Fruit fly (Drosophila melanogaster): ENCODE results near the gene sfl.

Gene sfl

dm6 chr3L:6551816-6552371 lies 56.4 kb downstream of the sfl start (continued):
- TF ChIP-seq insv (GFP tag; optimal IDR thresholded peaks at IDR 0.05) (no peak), sima (GFP tag; optimal IDR thresholded peaks at IDR 0.05) (no peak), CG2202 (tag; optimal IDR thresholded peaks at IDR 0.05) (peak; percentile 14), CG31388 (GFP tag; optimal IDR thresholded peaks at IDR 0.05) (no peak), twi (tag; optimal IDR thresholded peaks at IDR 0.05) (peak; percentile 24), CG9727 (GFP tag; optimal IDR thresholded peaks at IDR 0.05) (peak; percentile 51), CG17802 (tag; optimal IDR thresholded peaks at IDR 0.05) (no peak), pfk (GFP tag; optimal IDR thresholded peaks at IDR 0.05) (no peak), CG11398 (GFP tag; optimal IDR thresholded peaks at IDR 0.05) (no peak), chif (GFP tag; optimal IDR thresholded peaks at IDR 0.05) (no peak), chm (GFP tag; IDR thresholded peaks at IDR 0.05) (no peak), gem (tag; optimal IDR thresholded peaks at IDR 0.05) (peak; percentile 83), psq (GFP tag; optimal IDR thresholded peaks at IDR 0.05) (no peak), tin (GFP tag; optimal IDR thresholded peaks at IDR 0.05) (peak; percentile 18), Pdp1 (GFP tag; optimal IDR thresholded peaks at IDR 0.05) (no peak), pum (GFP tag; optimal IDR thresholded peaks at IDR 0.05) (no peak), hbn (GFP tag; IDR thresholded peaks at IDR 0.05; ENCODE audit: partially characterized antibody) (no peak), CG7987 (GFP tag; optimal IDR thresholded peaks at IDR 0.05) (no peak), CoRest (tag; optimal IDR thresholded peaks at IDR 0.05) (peak; percentile 75), Six4 (GFP tag; optimal IDR thresholded peaks at IDR 0.05) (peak; percentile 5), CG17612 (GFP tag; IDR thresholded peaks at IDR 0.05) (no peak), eve (GFP tag; optimal IDR thresholded peaks at IDR 0.05) (no peak), Side (GFP tag; optimal IDR thresholded peaks at IDR 0.05) (no peak), CG16815 (GFP tag; optimal IDR thresholded peaks at IDR 0.05) (peak; percentile 32), bsh (GFP tag; optimal IDR thresholded peaks at IDR 0.05) (peak; percentile 38 to 73), oc (tag; optimal IDR thresholded peaks at IDR 0.05) (peak; percentile 43), Oaz (GFP tag; IDR thresholded peaks at IDR 0.05) (no peak), Dek (tag; optimal IDR thresholded peaks at IDR 0.05) (peak; percentile 31), Xbp1 (GFP tag; optimal IDR thresholded peaks at IDR 0.05) (peak; percentile 47), ERR (GFP tag; optimal IDR thresholded peaks at IDR 0.05) (no peak), Drgx (GFP tag; IDR thresholded peaks at IDR 0.05) (0 out of 2 replicates have a peak, but pooled peaks have one; percentile 20), Chrac-16 (GFP tag; optimal IDR thresholded peaks at IDR 0.05) (peak; percentile 12), Oli (tag; optimal IDR thresholded peaks at IDR 0.05) (peak; percentile 77), schlank (tag; optimal IDR thresholded peaks at IDR 0.05) (no peak), en (GFP tag; optimal IDR thresholded peaks at IDR 0.05) (no peak), fd3F (GFP tag; optimal IDR thresholded peaks at IDR 0.05) (peak; percentile 18), CG10147 (GFP tag; optimal IDR thresholded peaks at IDR 0.05) (peak; percentile 41), CG10959 (GFP tag; IDR thresholded peaks at IDR 0.05) (no peak), CG6654 (GFP tag; optimal IDR thresholded peaks at IDR 0.05) (no peak), CG1024 (GFP tag; IDR thresholded peaks at IDR 0.05) (no peak), kni (GFP tag; optimal IDR thresholded peaks at IDR 0.05) (no peak), sisA (GFP tag; IDR thresholded peaks at IDR 0.05) (peak; percentile 7; the same call in 1 of the 2 replicates), Aef1 (GFP tag; IDR thresholded peaks at IDR 0.05) (0 out of 3 replicates have a peak, but pooled peaks have one; percentile 26), CG5953 (GFP tag; IDR thresholded peaks at IDR 0.05) (no peak), CG31441 (GFP tag; IDR thresholded peaks at IDR 0.05) (peak; percentile 84), CG4820 (GFP tag; optimal IDR thresholded peaks at IDR 0.05) (no peak), CG10366 (GFP tag; IDR thresholded peaks at IDR 0.05) (peak; percentile 27; the same call in 1 of the 2 replicates), pita (GFP tag; optimal IDR thresholded peaks at IDR 0.05) (no peak), jumu (GFP tag; optimal IDR thresholded peaks at IDR 0.05) (no peak), CrebB (tag; optimal IDR thresholded peaks at IDR 0.05) (no peak)
